Worm (Caenorhabditis elegans): ENCODE measurements around the gene fbxa-118.

- no peak for TF ChIP-seq pha-4 (tag; optimal IDR thresholded peaks at IDR 0.05)
- TF ChIP-seq die-1 (tag; optimal IDR thresholded peaks at IDR 0.05): no peak
- no peak for TF ChIP-seq ccch-3 (GFP tag; optimal IDR thresholded peaks at IDR 0.05)
- no peak for TF ChIP-seq bed-2 (GFP tag; IDR thresholded peaks at IDR 0.05)
- TF ChIP-seq efl-1 (GFP tag; optimal IDR thresholded peaks at IDR 0.05): no peak
- TF ChIP-seq ceh-91 (GFP tag; IDR thresholded peaks at IDR 0.05): no peak
- TF ChIP-seq B0019.2 (GFP tag; conservative IDR thresholded peaks at IDR 0.05): no peak
- TF ChIP-seq cebp-1 (GFP tag; IDR thresholded peaks at IDR 0.05): no peak
- TF ChIP-seq cebp-1 (tag; optimal IDR thresholded peaks at IDR 0.05): no peak
- TF ChIP-seq tbx-9 (tag; optimal IDR thresholded peaks at IDR 0.05; ENCODE audit: borderline replicate concordance): no peak
- TF ChIP-seq dox-1 (GFP tag; IDR thresholded peaks at IDR 0.05): no peak
- TF ChIP-seq ceh-79 (tag; optimal IDR thresholded peaks at IDR 0.05): no peak
- no peak for TF ChIP-seq madf-10 (tag; optimal IDR thresholded peaks at IDR 0.05)
- no peak for TF ChIP-seq lin-26 (GFP tag; IDR thresholded peaks at IDR 0.05)
- no peak for TF ChIP-seq ama-1 (optimal IDR thresholded peaks at IDR 0.05)
- no peak for TF ChIP-seq ama-1 (GFP tag; optimal IDR thresholded peaks at IDR 0.05)
These were observed 20.9 kb downstream of the fbxa-118 start, which contains the start of gene W04E12.9 for ce11 chrV:19756253-19756652.
